Fruit fly (Drosophila melanogaster): ENCODE measurements around the gene Iru.

- TF ChIP-seq CTCF (optimal IDR thresholded peaks at IDR 0.05) (no peak), CG8478 (optimal IDR thresholded peaks at IDR 0.05) (no peak)
Measured at dm6 chr3R:9045733-9046132, 39.5 kb downstream of the Iru start.

Measured in S2 (cell line).